Fruit fly (Drosophila melanogaster) whole organism: Measurements from ENCODE around the gene Synd.

ENCODE experiments used
- CG8478 ChIP-seq: fragments of >200 bp; optimal IDR thresholded peaks from 2 replicates; lab custom pipeline; 2018; ENCODE audit warnings: inconsistent platforms
- Dll ChIP-seq: fragments of >200 bp; optimal IDR thresholded peaks from 2 replicates; lab custom pipeline; 2017
- EcR ChIP-seq, 2 experiments: fragments of >200 bp; optimal IDR thresholded peaks; 2 replicates each; lab custom pipeline; 2017; ENCODE audit warnings: missing biosample characterization in 2 of 2, missing genetic modification characterization in 2 of 2, missing genetic modification reagents in 2 of 2
- pan ChIP-seq: fragments of >200 bp; optimal IDR thresholded peaks from 2 replicates; lab custom pipeline; 2017
- psq ChIP-seq: fragments of >200 bp; optimal IDR thresholded peaks from 2 replicates; lab custom pipeline; 2017

Gene Synd

dm6 chr3R:20876680-20877079 lies 44.1 kb downstream of the Synd start:
- no peak for TF ChIP-seq EcR (GFP tag; optimal IDR thresholded peaks at IDR 0.05; lab: Kevin White, UChicago)
- TF ChIP-seq psq (lab: Kevin White, UChicago): no peak
- TF ChIP-seq pan (lab: Kevin White, UChicago): no peak
- TF ChIP-seq CG8478: no peak

dm6 chr3R:20877436-20877835 lies 44.8 kb downstream of the Synd start, which contains the start of gene TotZ:
Gene TotZ, plus strand, starts transcription at chr3R:20877736.
- no peak for TF ChIP-seq Dll (lab: Kevin White, UChicago)
- no peak for TF ChIP-seq EcR (GFP tag; optimal IDR thresholded peaks at IDR 0.05; lab: Kevin White, UChicago)
